Worm (Caenorhabditis elegans) whole organism, young adult: ENCODE measurements around the gene oac-1.

Source experiments
- B0019.2 ChIP-seq: fragments of 200-800 bp; sonication (Bioruptor generic); conservative IDR thresholded peaks from 2 replicates; pipeline ENCODE4 v1.3.6; 2022; ENCODE audit warnings: missing genetic modification reagents, missing genetic modification characterization, missing compliant biosample characterization
- C17E4.6 ChIP-seq: fragments of 200-800 bp; sonication (Bioruptor generic); IDR thresholded peaks from 2 replicates; pipeline ENCODE4 v1.3.6; 2022; ENCODE audit warnings: missing genetic modification reagents, missing genetic modification characterization, missing compliant biosample characterization
- F22D6.2 ChIP-seq: sonication (generic microtip); optimal IDR thresholded peaks from 2 replicates; lab custom pipeline; 2016; ENCODE audit warnings: mild to moderate bottlenecking, missing genetic modification characterization, missing compliant biosample characterization
- F23B12.7 ChIP-seq: sonication (generic microtip); optimal IDR thresholded peaks from 2 replicates; lab custom pipeline; 2017; ENCODE audit warnings: missing genetic modification characterization, mild to moderate bottlenecking, missing compliant biosample characterization, antibody characterized with exemption, moderate library complexity; ENCODE audit not compliant: insufficient read depth
- F39B2.1 ChIP-seq: fragments of 200-800 bp; sonication (Bioruptor generic); IDR thresholded peaks from 2 replicates; pipeline ENCODE4 v1.3.6; 2022; ENCODE audit warnings: missing genetic modification reagents, missing genetic modification characterization, missing compliant biosample characterization
- F49E8.2 ChIP-seq: sonication (generic microtip); optimal IDR thresholded peaks from 3 replicates; lab custom pipeline; 2017; ENCODE audit warnings: missing genetic modification characterization, mild to moderate bottlenecking, missing compliant biosample characterization, antibody characterized with exemption, moderate library complexity; ENCODE audit not compliant: insufficient read depth
- F55B11.4 ChIP-seq: sonication (generic microtip); optimal IDR thresholded peaks from 2 replicates; lab custom pipeline; 2016; ENCODE audit warnings: missing compliant biosample characterization, missing genetic modification characterization, borderline replicate concordance; ENCODE audit not compliant: insufficient read depth
- K11D2.4 ChIP-seq: fragments of 200-800 bp; sonication (Bioruptor generic); IDR thresholded peaks from 2 replicates; pipeline ENCODE4 v1.3.6; 2022; ENCODE audit warnings: missing genetic modification reagents, missing genetic modification characterization, missing compliant biosample characterization
- Y53G8AR.9 ChIP-seq: fragments of 200-800 bp; sonication (Bioruptor generic); conservative IDR thresholded peaks from 2 replicates; pipeline ENCODE4 v1.3.6; 2022; ENCODE audit warnings: missing genetic modification reagents, missing genetic modification characterization, missing compliant biosample characterization
- Y95B8A.8 ChIP-seq: fragments of 200-800 bp; sonication (Bioruptor generic); IDR thresholded peaks from 2 replicates; pipeline ENCODE4 v1.3.6; 2022; ENCODE audit warnings: missing genetic modification reagents, missing genetic modification characterization, missing compliant biosample characterization
- akir-1 ChIP-seq: fragments of 200-800 bp; sonication (Bioruptor generic); optimal IDR thresholded peaks from 2 replicates; lab custom pipeline; 2018; ENCODE audit warnings: mild to moderate bottlenecking, missing genetic modification characterization, moderate library complexity, missing compliant biosample characterization
- ama-1 ChIP-seq, 3 experiments: fragments of 150-350 bp in 1 of 3; sonication (generic microtip) in 2 of 3; optimal IDR thresholded peaks; 2 replicates each; lab custom pipeline; 2014 to 2018; ENCODE audit warnings: missing biosample characterization in 2 of 3, missing genetic modification characterization in 2 of 3, missing genetic modification reagents in 2 of 3
- aptf-3 ChIP-seq: fragments of 200-800 bp; sonication (Bioruptor generic); IDR thresholded peaks from 2 replicates; pipeline ENCODE4 v1.3.6; 2022; ENCODE audit warnings: missing genetic modification characterization, missing compliant biosample characterization
- athp-1 ChIP-seq: sonication (generic microtip); optimal IDR thresholded peaks from 2 replicates; lab custom pipeline; 2017; ENCODE audit warnings: mild to moderate bottlenecking, missing genetic modification characterization, missing compliant biosample characterization
- attf-5 ChIP-seq: fragments of 200-800 bp; sonication (Bioruptor generic); optimal IDR thresholded peaks from 2 replicates; lab custom pipeline; 2018; ENCODE audit warnings: mild to moderate bottlenecking, missing genetic modification characterization, missing compliant biosample characterization
- attf-6 ChIP-seq: fragments of 200-800 bp; sonication (Bioruptor generic); IDR thresholded peaks from 2 replicates; pipeline ENCODE4 v1.3.6; 2022; ENCODE audit warnings: missing genetic modification reagents, missing genetic modification characterization, missing compliant biosample characterization
- bed-2 ChIP-seq: fragments of 200-800 bp; sonication (Bioruptor generic); IDR thresholded peaks from 2 replicates; pipeline ENCODE4 v1.3.6; 2022; ENCODE audit warnings: missing genetic modification reagents, missing genetic modification characterization, missing compliant biosample characterization
- ccch-3 ChIP-seq: fragments of 200-800 bp; sonication (Bioruptor generic); optimal IDR thresholded peaks from 2 replicates; lab custom pipeline; 2018; ENCODE audit warnings: mild to moderate bottlenecking, missing genetic modification characterization, missing compliant biosample characterization
- ceh-79 ChIP-seq: sonication (generic microtip); optimal IDR thresholded peaks from 2 replicates; lab custom pipeline; 2017; ENCODE audit warnings: mild to moderate bottlenecking, missing genetic modification characterization, missing compliant biosample characterization
- chd-7 ChIP-seq: sonication (generic microtip); optimal IDR thresholded peaks from 2 replicates; lab custom pipeline; 2016; ENCODE audit warnings: mild to moderate bottlenecking, missing genetic modification characterization, moderate library complexity, missing compliant biosample characterization
- dox-1 ChIP-seq: fragments of 200-800 bp; sonication (Bioruptor generic); IDR thresholded peaks from 2 replicates; pipeline ENCODE4 v1.3.6; 2022; ENCODE audit warnings: missing genetic modification reagents, missing genetic modification characterization, missing compliant biosample characterization
- efl-1 ChIP-seq: fragments of 150-350 bp; optimal IDR thresholded peaks from 2 replicates; lab custom pipeline; 2014; ENCODE audit warnings: missing biosample characterization, missing genetic modification reagents, missing genetic modification characterization
- egl-18 ChIP-seq: fragments of 200-800 bp; sonication (Bioruptor generic); IDR thresholded peaks from 2 replicates; pipeline ENCODE4 v1.3.6; 2022; ENCODE audit warnings: missing genetic modification reagents, missing genetic modification characterization, missing compliant biosample characterization
- ets-4 ChIP-seq: fragments of 200-800 bp; sonication (Bioruptor generic); optimal IDR thresholded peaks from 2 replicates; lab custom pipeline; 2018; ENCODE audit warnings: mild to moderate bottlenecking, missing genetic modification characterization, missing compliant biosample characterization
- hlh-26 ChIP-seq: fragments of 200-800 bp; sonication (Bioruptor generic); conservative IDR thresholded peaks from 2 replicates; pipeline ENCODE4 v1.3.6; 2022; ENCODE audit warnings: missing genetic modification reagents, missing genetic modification characterization, missing compliant biosample characterization
- hmg-1.2 ChIP-seq: fragments of 200-800 bp; sonication (Bioruptor generic); IDR thresholded peaks from 2 replicates; pipeline ENCODE4 v1.3.6; 2022; ENCODE audit warnings: missing genetic modification reagents, missing genetic modification characterization, missing compliant biosample characterization
- hrde-1 ChIP-seq: sonication (generic microtip); optimal IDR thresholded peaks from 2 replicates; lab custom pipeline; 2016; ENCODE audit warnings: missing genetic modification characterization, mild to moderate bottlenecking, missing compliant biosample characterization, moderate library complexity, missing genotype, missing genetic modification reagents, borderline replicate concordance
- hsf-1 ChIP-seq: fragments of 200-800 bp; sonication (Bioruptor generic); IDR thresholded peaks from 2 replicates; pipeline ENCODE4 v1.3.6; 2022; ENCODE audit warnings: missing genetic modification reagents, missing genetic modification characterization, missing compliant biosample characterization
- let-526 ChIP-seq: fragments of 200-800 bp; sonication (Bioruptor generic); IDR thresholded peaks from 2 replicates; pipeline ENCODE4 v1.3.6; 2022; ENCODE audit warnings: missing genetic modification reagents, missing genetic modification characterization, missing compliant biosample characterization
- let-607 ChIP-seq, 2 experiments: fragments of 200-800 bp in 1 of 2; sonication (Bioruptor generic) in 1 of 2; sonication (generic microtip) in 1 of 2; optimal IDR thresholded peaks; 2 replicates each; lab custom pipeline; 2016 to 2018; ENCODE audit warnings: mild to moderate bottlenecking in 2 of 2, missing compliant biosample characterization in 2 of 2, missing genetic modification characterization in 2 of 2, moderate library complexity in 2 of 2, missing genotype in 1 of 2
- lin-26 ChIP-seq: fragments of 200-800 bp; sonication (Bioruptor generic); IDR thresholded peaks from 2 replicates; pipeline ENCODE4 v1.3.6; 2022; ENCODE audit warnings: missing genetic modification reagents, missing genetic modification characterization, missing compliant biosample characterization
- lin-40 ChIP-seq: sonication (generic microtip); optimal IDR thresholded peaks from 2 replicates; lab custom pipeline; 2016; ENCODE audit warnings: missing genetic modification characterization, mild to moderate bottlenecking, missing compliant biosample characterization, missing genotype, missing genetic modification reagents
- lin-54 ChIP-seq: fragments of 200-800 bp; sonication (Bioruptor generic); optimal IDR thresholded peaks from 2 replicates; lab custom pipeline; 2018; ENCODE audit warnings: mild to moderate bottlenecking, missing genetic modification characterization, missing compliant biosample characterization
- madf-3 ChIP-seq: fragments of 200-800 bp; sonication (Bioruptor generic); IDR thresholded peaks from 2 replicates; pipeline ENCODE4 v1.3.6; 2022; ENCODE audit warnings: missing genetic modification reagents, missing genetic modification characterization, missing compliant biosample characterization
- madf-6 ChIP-seq: fragments of 200-800 bp; sonication (Bioruptor generic); IDR thresholded peaks from 2 replicates; pipeline ENCODE4 v1.3.6; 2022; ENCODE audit warnings: missing genetic modification reagents, missing genetic modification characterization, missing compliant biosample characterization
- mcd-1 ChIP-seq: fragments of 200-800 bp; sonication (Bioruptor generic); IDR thresholded peaks from 2 replicates; pipeline ENCODE4 v1.3.6; 2022; ENCODE audit warnings: missing genetic modification reagents, missing genetic modification characterization, missing compliant biosample characterization
- mxl-1 ChIP-seq: sonication (generic microtip); optimal IDR thresholded peaks from 2 replicates; lab custom pipeline; 2016; ENCODE audit warnings: missing genetic modification characterization, missing compliant biosample characterization
- nfya-1 ChIP-seq: sonication (generic microtip); optimal IDR thresholded peaks from 2 replicates; lab custom pipeline; 2017; ENCODE audit warnings: antibody characterized with exemption, missing compliant biosample characterization, missing genetic modification characterization, borderline replicate concordance; ENCODE audit not compliant: insufficient read depth
- snpc-1.1 ChIP-seq: sonication (generic microtip); optimal IDR thresholded peaks from 2 replicates; lab custom pipeline; 2017; ENCODE audit warnings: missing genetic modification characterization, mild to moderate bottlenecking, missing compliant biosample characterization, antibody characterized with exemption, moderate library complexity, missing genotype, missing genetic modification reagents; ENCODE audit not compliant: insufficient read depth
- snpc-3.4 ChIP-seq: sonication (generic microtip); optimal IDR thresholded peaks from 2 replicates; lab custom pipeline; 2017; ENCODE audit warnings: missing genetic modification characterization, mild to moderate bottlenecking, missing compliant biosample characterization, antibody characterized with exemption, moderate library complexity, missing genotype, missing genetic modification reagents
- somi-1 ChIP-seq: fragments of 200-800 bp; sonication (Bioruptor generic); optimal IDR thresholded peaks from 2 replicates; lab custom pipeline; 2018; ENCODE audit warnings: mild to moderate bottlenecking, missing genetic modification characterization, missing compliant biosample characterization
- sptf-2 ChIP-seq: fragments of 200-800 bp; sonication (Bioruptor generic); optimal IDR thresholded peaks from 2 replicates; lab custom pipeline; 2018; ENCODE audit warnings: mild to moderate bottlenecking, missing genetic modification characterization, missing compliant biosample characterization
- tlf-1 ChIP-seq: fragments of 200-800 bp; sonication (Bioruptor generic); optimal IDR thresholded peaks from 2 replicates; lab custom pipeline; 2018; ENCODE audit warnings: mild to moderate bottlenecking, missing genetic modification characterization, missing compliant biosample characterization
- zim-3 ChIP-seq: sonication (generic microtip); optimal IDR thresholded peaks from 2 replicates; lab custom pipeline; 2017; ENCODE audit warnings: mild to moderate bottlenecking, missing genetic modification characterization, moderate library complexity, missing compliant biosample characterization
- ztf-25 ChIP-seq: fragments of 200-800 bp; sonication (Bioruptor generic); IDR thresholded peaks from 2 replicates; pipeline ENCODE4 v1.3.6; 2022; ENCODE audit warnings: missing genetic modification reagents, missing genetic modification characterization, missing compliant biosample characterization
- ztf-26 ChIP-seq: sonication (generic microtip); optimal IDR thresholded peaks from 2 replicates; lab custom pipeline; 2017; ENCODE audit warnings: missing genetic modification characterization, missing compliant biosample characterization
- ztf-6 ChIP-seq: fragments of 200-800 bp; sonication (Bioruptor generic); IDR thresholded peaks from 2 replicates; pipeline ENCODE4 v1.3.6; 2022; ENCODE audit warnings: missing genetic modification reagents, missing genetic modification characterization, missing compliant biosample characterization

The oac-1 gene

DNA sequence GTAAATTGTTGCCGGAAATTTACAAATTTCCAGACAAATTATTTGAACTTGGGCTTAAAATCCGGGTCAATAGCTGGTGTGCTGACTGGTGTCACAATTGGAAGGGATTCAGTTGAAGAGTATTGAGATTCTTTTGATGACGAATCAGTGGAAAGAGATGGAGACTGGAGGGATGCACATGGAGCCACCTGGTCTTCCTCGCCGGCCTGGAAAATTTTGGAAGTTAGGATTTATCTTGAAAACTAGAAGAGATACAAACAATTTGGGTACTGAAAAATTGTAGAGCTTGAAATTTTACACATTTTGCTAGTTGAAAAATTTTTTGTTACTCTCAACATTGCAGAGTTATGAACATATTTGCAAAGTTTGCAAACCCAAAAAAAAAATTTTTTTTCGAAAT lies 35.6 kb downstream of the oac-1 start:
- TF ChIP-seq ccch-3 (GFP tag; lab: Kevin White, UChicago) (no peak), ets-4 (GFP tag; lab: Kevin White, UChicago) (no peak), aptf-3 (GFP tag; lab: Robert Waterston, UW) (0 out of 2 replicates have a peak, but pooled peaks have one; percentile 46), ztf-26 (tag; lab: Kevin White, UChicago) (peak; percentile 45), sptf-2 (GFP tag; lab: Kevin White, UChicago) (no peak), mxl-1 (no peak), F39B2.1 (no peak), K11D2.4 (GFP tag; lab: Robert Waterston, UW) (no peak), ceh-79 (no peak), ztf-25 (GFP tag; lab: Robert Waterston, UW) (0 out of 2 replicates have a peak, but pooled peaks have one; percentile 51), F49E8.2 (tag; lab: Kevin White, UChicago) (no peak), lin-40 (tag; lab: Kevin White, UChicago) (no peak), F23B12.7 (tag; lab: Kevin White, UChicago) (no peak), Y53G8AR.9 (0 out of 2 replicates have a peak, but pooled peaks have one; percentile 9), F22D6.2 (no peak), nfya-1 (tag; lab: Kevin White, UChicago) (no peak), somi-1 (GFP tag; lab: Kevin White, UChicago) (no peak), let-607 (tag; optimal IDR thresholded peaks at IDR 0.05; lab: Kevin White, UChicago) (peak in 1 of 2 experiments; percentile 19), hsf-1 (GFP tag; lab: Robert Waterston, UW) (0 out of 2 replicates have a peak, but pooled peaks have one; percentile 11), B0019.2 (GFP tag; lab: Robert Waterston, UW) (no peak), snpc-1.1 (tag; lab: Kevin White, UChicago) (no peak), efl-1 (GFP tag; lab: Kevin White, UChicago) (no peak), lin-54 (GFP tag; lab: Kevin White, UChicago) (peak; percentile 4), chd-7 (tag; lab: Kevin White, UChicago) (peak; percentile 65), attf-5 (GFP tag; lab: Kevin White, UChicago) (no peak), hrde-1 (tag; lab: Kevin White, UChicago) (no peak), madf-6 (peak; percentile 56; the same call in 1 of the 2 replicates), dox-1 (GFP tag; lab: Robert Waterston, UW) (peak; percentile 40), ama-1 (optimal IDR thresholded peaks at IDR 0.05; lab: Kevin White, UChicago) (peak; percentile 77), ama-1 (GFP tag; optimal IDR thresholded peaks at IDR 0.05; lab: Kevin White, UChicago) (no peak), akir-1 (GFP tag; lab: Kevin White, UChicago) (no peak), lin-26 (GFP tag; lab: Robert Waterston, UW) (no peak; the same call in 1 of the 2 replicates), tlf-1 (no peak), athp-1 (tag; lab: Kevin White, UChicago) (no peak), snpc-3.4 (tag; lab: Kevin White, UChicago) (no peak), madf-3 (0 out of 2 replicates have a peak, but pooled peaks have one; percentile 62), mcd-1 (no peak), hlh-26 (GFP tag; lab: Robert Waterston, UW) (no peak), attf-6 (GFP tag; lab: Robert Waterston, UW) (0 out of 2 replicates have a peak, but pooled peaks have one; percentile 32), Y95B8A.8 (GFP tag; lab: Robert Waterston, UW) (no peak), bed-2 (GFP tag; lab: Robert Waterston, UW) (no peak), F55B11.4 (tag; lab: Kevin White, UChicago) (no peak), hmg-1.2 (GFP tag; lab: Robert Waterston, UW) (no peak), ztf-6 (GFP tag; lab: Robert Waterston, UW) (no peak), C17E4.6 (GFP tag; lab: Robert Waterston, UW) (no peak), let-526 (GFP tag; lab: Robert Waterston, UW) (no peak), zim-3 (peak; percentile 76), egl-18 (GFP tag; lab: Robert Waterston, UW) (no peak)
